In the genomic region with DNA sequence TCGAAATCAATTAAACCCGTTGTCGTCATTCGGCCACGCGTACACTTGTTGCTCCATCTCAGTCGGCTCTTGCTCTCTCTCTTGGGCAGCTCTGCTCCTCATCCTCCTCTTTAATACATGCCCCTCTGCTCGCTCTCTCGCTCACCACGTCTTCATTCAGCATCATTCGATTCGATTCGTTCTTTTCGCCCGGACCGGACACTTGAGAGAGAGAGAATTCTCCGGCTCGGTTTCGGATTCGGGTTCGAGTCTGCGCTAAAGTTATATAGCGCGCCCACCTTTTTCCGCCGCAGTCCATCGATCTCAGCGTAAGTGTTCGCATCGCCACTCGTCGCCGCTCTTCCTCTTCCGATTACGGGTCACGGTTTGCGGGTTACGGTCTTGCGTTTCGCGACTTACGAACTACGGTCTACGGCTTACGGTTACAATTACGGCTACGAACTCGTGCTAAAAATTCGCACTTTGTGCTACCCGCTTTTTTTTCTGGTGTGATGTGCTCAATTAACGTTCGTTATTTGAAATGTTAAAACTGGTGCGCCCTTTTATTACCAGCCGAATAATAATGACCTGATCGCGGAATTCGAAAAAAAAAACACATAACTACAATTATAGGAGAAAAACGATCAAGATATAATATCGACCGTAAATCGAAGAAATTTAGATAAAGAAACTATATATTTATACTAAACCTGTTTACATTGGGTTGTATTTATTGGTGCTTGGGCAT, we compare ENCODE assay signal across 1 fruit fly cellular context.
TF ChIP-seq lines count a peak whose summit lies in the region.

No protein-coding gene starts in this region.

TF ChIP-seq in whole organism, embryonic, 481 proteins besides CTCF, POLR2A, EP300 and RAD21 (continued from another document):
- TF ChIP-seq CG12219 (GFP tag; optimal IDR thresholded peaks at IDR 0.05; lab: Kevin White, UChicago) (no peak), CG10274 (GFP tag; optimal IDR thresholded peaks at IDR 0.05; lab: Kevin White, UChicago) (no peak), Atf6 (GFP tag; IDR thresholded peaks at IDR 0.05; lab: Robert Waterston, UW) (no peak), CG3281 (GFP tag; optimal IDR thresholded peaks at IDR 0.05; lab: Kevin White, UChicago) (peak; percentile 31), CG42726 (GFP tag; IDR thresholded peaks at IDR 0.05; lab: Robert Waterston, UW; ENCODE audit: partially characterized antibody) (peak; percentile 50; the same call in 1 of the 2 replicates), ATbp (GFP tag; optimal IDR thresholded peaks at IDR 0.05; lab: Kevin White, UChicago) (no peak), D (optimal IDR thresholded peaks at IDR 0.05; lab: Kevin White, UChicago) (no peak), D (GFP tag; optimal IDR thresholded peaks at IDR 0.05; lab: Kevin White, UChicago) (no peak), nmo (GFP tag; optimal IDR thresholded peaks at IDR 0.05; lab: Kevin White, UChicago) (no peak), CG8388 (GFP tag; optimal IDR thresholded peaks at IDR 0.05; lab: Kevin White, UChicago) (no peak), CoRest (tag; optimal IDR thresholded peaks at IDR 0.05; lab: Kevin White, UChicago) (no peak), onecut (GFP tag; IDR thresholded peaks at IDR 0.05; lab: Robert Waterston, UW) (no peak), CG9932 (GFP tag; IDR thresholded peaks at IDR 0.05; lab: Robert Waterston, UW) (peak; percentile 20; the same call in 1 of the 2 replicates), sisA (GFP tag; IDR thresholded peaks at IDR 0.05; lab: Robert Waterston, UW) (no peak), CG6689 (GFP tag; IDR thresholded peaks at IDR 0.05; lab: Robert Waterston, UW) (no peak), tin (GFP tag; optimal IDR thresholded peaks at IDR 0.05; lab: Kevin White, UChicago) (no peak), CG7987 (GFP tag; optimal IDR thresholded peaks at IDR 0.05; lab: Kevin White, UChicago) (peak; percentile 36), CG6765 (GFP tag; optimal IDR thresholded peaks at IDR 0.05; lab: Kevin White, UChicago) (peak; percentile 26), maf-S (GFP tag; optimal IDR thresholded peaks at IDR 0.05; lab: Kevin White, UChicago) (no peak), Adf1 (GFP tag; IDR thresholded peaks at IDR 0.05; lab: Robert Waterston, UW) (peak; percentile 61; the same call in 1 of the 2 replicates), CG10267 (tag; optimal IDR thresholded peaks at IDR 0.05; lab: Kevin White, UChicago) (no peak), CG6272 (GFP tag; IDR thresholded peaks at IDR 0.05; lab: Robert Waterston, UW) (no peak), CG12769 (tag; optimal IDR thresholded peaks at IDR 0.05; lab: Kevin White, UChicago) (peak; percentile 74), CG17328 (GFP tag; IDR thresholded peaks at IDR 0.05; lab: Robert Waterston, UW) (0 out of 2 replicates have a peak, but pooled peaks have one; percentile 16), Chrac-16 (GFP tag; optimal IDR thresholded peaks at IDR 0.05; lab: Kevin White, UChicago) (no peak), zf30C (GFP tag; optimal IDR thresholded peaks at IDR 0.05; lab: Kevin White, UChicago) (no peak), Dref (GFP tag; IDR thresholded peaks at IDR 0.05; lab: Robert Waterston, UW) (no peak), Fer1 (GFP tag; optimal IDR thresholded peaks at IDR 0.05; lab: Kevin White, UChicago) (peak; percentile 54), Hmr (GFP tag; optimal IDR thresholded peaks at IDR 0.05; lab: Kevin White, UChicago) (peak; percentile 16), Deaf1 (tag; optimal IDR thresholded peaks at IDR 0.05; lab: Kevin White, UChicago) (peak; percentile 92), MBD-R2 (GFP tag; IDR thresholded peaks at IDR 0.05; lab: Robert Waterston, UW) (no peak), wdn (GFP tag; IDR thresholded peaks at IDR 0.05; lab: Robert Waterston, UW) (no peak), CG12391 (tag; optimal IDR thresholded peaks at IDR 0.05; lab: Kevin White, UChicago) (no peak), CG8359 (GFP tag; optimal IDR thresholded peaks at IDR 0.05; lab: Kevin White, UChicago; ENCODE audit: borderline replicate concordance) (no peak), MESR4 (GFP tag; optimal IDR thresholded peaks at IDR 0.05; lab: Kevin White, UChicago) (no peak), CG7786 (GFP tag; optimal IDR thresholded peaks at IDR 0.05; lab: Kevin White, UChicago) (no peak), ro (GFP tag; IDR thresholded peaks at IDR 0.05; lab: Robert Waterston, UW) (no peak), CG4617 (GFP tag; optimal IDR thresholded peaks at IDR 0.05; lab: Kevin White, UChicago; ENCODE audit: borderline replicate concordance) (no peak), CG6654 (GFP tag; optimal IDR thresholded peaks at IDR 0.05; lab: Kevin White, UChicago) (no peak), unc-4 (GFP tag; IDR thresholded peaks at IDR 0.05; lab: Robert Waterston, UW; ENCODE audit: partially characterized antibody) (no peak), CG6254 (GFP tag; optimal IDR thresholded peaks at IDR 0.05; lab: Kevin White, UChicago) (no peak), gro (GFP tag; optimal IDR thresholded peaks at IDR 0.05; lab: Kevin White, UChicago) (peak; percentile 52), Mrtf (GFP tag; IDR thresholded peaks at IDR 0.05; lab: Robert Waterston, UW) (no peak), Trl (optimal IDR thresholded peaks at IDR 0.05; lab: Kevin White, UChicago) (peak; percentile 91 to 95), Trl (GFP tag; optimal IDR thresholded peaks at IDR 0.05; lab: Kevin White, UChicago) (peak; percentile 34), CG9797 (GFP tag; optimal IDR thresholded peaks at IDR 0.05; lab: Kevin White, UChicago) (no peak), mld (GFP tag; IDR thresholded peaks at IDR 0.05; lab: Robert Waterston, UW; ENCODE audit: partially characterized antibody) (no peak), caup (GFP tag; optimal IDR thresholded peaks at IDR 0.05; lab: Kevin White, UChicago; ENCODE audit: severe bottlenecking) (peak; percentile 55), sqz (GFP tag; optimal IDR thresholded peaks at IDR 0.05; lab: Kevin White, UChicago) (no peak), CG12236 (GFP tag; optimal IDR thresholded peaks at IDR 0.05; lab: Kevin White, UChicago) (no peak), corto (GFP tag; optimal IDR thresholded peaks at IDR 0.05; lab: Kevin White, UChicago) (no peak), luna (GFP tag; optimal IDR thresholded peaks at IDR 0.05; lab: Kevin White, UChicago) (no peak), stc (GFP tag; IDR thresholded peaks at IDR 0.05; lab: Robert Waterston, UW) (no peak), az2 (GFP tag; optimal IDR thresholded peaks at IDR 0.05; lab: Kevin White, UChicago) (no peak), nerfin-2 (GFP tag; IDR thresholded peaks at IDR 0.05; lab: Robert Waterston, UW; ENCODE audit: partially characterized antibody) (no peak), Taf1 (GFP tag; IDR thresholded peaks at IDR 0.05; lab: Robert Waterston, UW) (no peak), Gsc (GFP tag; IDR thresholded peaks at IDR 0.05; lab: Robert Waterston, UW) (no peak)
TF ChIP-seq in whole organism, embryonic: peak in this region for 70.
